Fruit fly (Drosophila melanogaster) whole organism, prepupa: Measurements from ENCODE around the gene Pp2B-14D.

ENCODE experiments used
- CG11294 ChIP-seq: fragments of 200-800 bp; sonication (Bioruptor generic); IDR thresholded peaks from 2 replicates; pipeline ENCODE4 v1.3.6; 2022; ENCODE audit warnings: missing biosample characterization, missing genetic modification characterization
- CG11762 ChIP-seq: fragments of 200-800 bp; sonication (Bioruptor generic); optimal IDR thresholded peaks from 3 replicates; lab custom pipeline; 2016; ENCODE audit warnings: missing biosample characterization, missing genetic modification characterization; ENCODE audit not compliant: insufficient read depth
- CG11902 ChIP-seq: fragments of 200-800 bp; sonication (Bioruptor generic); optimal IDR thresholded peaks from 3 replicates; lab custom pipeline; 2016; ENCODE audit warnings: missing biosample characterization, missing genetic modification characterization
- CG15336 ChIP-seq: fragments of 200-800 bp; sonication (Bioruptor generic); IDR thresholded peaks from 2 replicates; pipeline ENCODE4 v1.3.6; 2022; ENCODE audit warnings: missing biosample characterization, missing genetic modification characterization
- CG16779 ChIP-seq: fragments of 200-800 bp; sonication (Bioruptor generic); optimal IDR thresholded peaks from 3 replicates; lab custom pipeline; 2017; ENCODE audit warnings: missing biosample characterization, mild to moderate bottlenecking, missing genetic modification characterization
- CG3032 ChIP-seq: fragments of 200-800 bp; optimal IDR thresholded peaks from 2 replicates; lab custom pipeline; 2019; ENCODE audit warnings: missing biosample characterization, mild to moderate bottlenecking, missing genetic modification characterization, moderate library complexity
- CG3919 ChIP-seq: fragments of 200-800 bp; sonication (Bioruptor generic); optimal IDR thresholded peaks from 3 replicates; lab custom pipeline; 2016; ENCODE audit warnings: missing biosample characterization, missing genetic modification characterization
- CG6163 ChIP-seq: fragments of 200-800 bp; sonication (Bioruptor generic); IDR thresholded peaks from 3 replicates; pipeline ENCODE4 v1.3.6; 2022; ENCODE audit warnings: missing biosample characterization, missing genetic modification characterization
- CG6276 ChIP-seq: fragments of 200-800 bp; sonication (Bioruptor generic); optimal IDR thresholded peaks from 2 replicates; lab custom pipeline; 2017; ENCODE audit warnings: missing biosample characterization, mild to moderate bottlenecking, missing genetic modification characterization
- CG6854 ChIP-seq: fragments of 200-800 bp; sonication (Bioruptor generic); optimal IDR thresholded peaks from 2 replicates; lab custom pipeline; 2017; ENCODE audit warnings: missing biosample characterization, mild to moderate bottlenecking, missing genetic modification characterization
- CG7368 ChIP-seq: fragments of 200-800 bp; sonication (Bioruptor generic); optimal IDR thresholded peaks from 3 replicates; lab custom pipeline; 2016; ENCODE audit warnings: missing biosample characterization, missing genetic modification characterization
- CG8119 ChIP-seq: fragments of 200-800 bp; sonication (Bioruptor generic); IDR thresholded peaks from 3 replicates; pipeline ENCODE4 v1.3.6; 2022; ENCODE audit warnings: missing biosample characterization, missing genetic modification characterization
- Eip75B ChIP-seq: fragments of 200-800 bp; sonication (Bioruptor generic); optimal IDR thresholded peaks from 3 replicates; lab custom pipeline; 2016; ENCODE audit warnings: missing biosample characterization, missing genetic modification characterization
- Eip78C ChIP-seq: fragments of 200-800 bp; sonication (Bioruptor generic); peaks from one replicate; lab custom pipeline; 2016; ENCODE audit warnings: missing biosample characterization, missing genetic modification characterization
- Eip93F ChIP-seq: fragments of 200-800 bp; sonication (Bioruptor generic); optimal IDR thresholded peaks from 2 replicates; lab custom pipeline; 2016; ENCODE audit warnings: missing biosample characterization, mild to moderate bottlenecking, missing genetic modification characterization
- Hr39 ChIP-seq: fragments of 200-800 bp; sonication (Bioruptor generic); optimal IDR thresholded peaks from 2 replicates; lab custom pipeline; 2016; ENCODE audit warnings: missing biosample characterization, missing genetic modification characterization
- Lpt ChIP-seq: fragments of 200-800 bp; sonication (Bioruptor generic); optimal IDR thresholded peaks from 3 replicates; lab custom pipeline; 2016; ENCODE audit warnings: missing biosample characterization, missing genetic modification characterization
- Met ChIP-seq: fragments of 200-800 bp; sonication (Bioruptor generic); optimal IDR thresholded peaks from 3 replicates; lab custom pipeline; 2016; ENCODE audit warnings: missing biosample characterization, missing genetic modification characterization
- OdsH ChIP-seq: fragments of 200-800 bp; sonication (Bioruptor generic); optimal IDR thresholded peaks from 3 replicates; lab custom pipeline; 2016; ENCODE audit warnings: missing biosample characterization, missing genetic modification characterization
- Sox102F ChIP-seq: fragments of 200-800 bp; sonication (Bioruptor generic); optimal IDR thresholded peaks from 2 replicates; lab custom pipeline; 2016; ENCODE audit warnings: missing biosample characterization, mild to moderate bottlenecking, missing genetic modification characterization
- Sox14 ChIP-seq: fragments of 200-800 bp; sonication (Bioruptor generic); optimal IDR thresholded peaks from 3 replicates; lab custom pipeline; 2016; ENCODE audit warnings: missing biosample characterization, missing genetic modification characterization
- achi ChIP-seq: fragments of 200-800 bp; sonication (Bioruptor generic); optimal IDR thresholded peaks from 3 replicates; lab custom pipeline; 2016; ENCODE audit warnings: missing biosample characterization, missing genetic modification characterization
- dac ChIP-seq: fragments of 200-800 bp; sonication (Bioruptor generic); optimal IDR thresholded peaks from 2 replicates; lab custom pipeline; 2017; ENCODE audit warnings: missing biosample characterization, mild to moderate bottlenecking, missing genetic modification characterization
- dsx ChIP-seq: fragments of 200-800 bp; optimal IDR thresholded peaks from 3 replicates; lab custom pipeline; 2019; ENCODE audit warnings: missing biosample characterization, mild to moderate bottlenecking, missing genetic modification characterization, moderate library complexity; ENCODE audit not compliant: poor library complexity, severe bottlenecking
- eg ChIP-seq: fragments of 200-800 bp; sonication (Bioruptor generic); IDR thresholded peaks from 3 replicates; pipeline ENCODE4 v1.3.6; 2022; ENCODE audit warnings: missing biosample characterization, missing genetic modification characterization
- fd85E ChIP-seq: fragments of 200-800 bp; sonication (Bioruptor generic); optimal IDR thresholded peaks from 3 replicates; lab custom pipeline; 2016; ENCODE audit warnings: missing biosample characterization, missing genetic modification characterization
- fkh ChIP-seq: fragments of 200-800 bp; sonication (Bioruptor generic); optimal IDR thresholded peaks from 3 replicates; lab custom pipeline; 2017; ENCODE audit warnings: missing biosample characterization, mild to moderate bottlenecking, missing genetic modification characterization, moderate library complexity
- lz ChIP-seq: fragments of 200-800 bp; sonication (Bioruptor generic); optimal IDR thresholded peaks from 3 replicates; lab custom pipeline; 2016; ENCODE audit warnings: missing biosample characterization, missing genetic modification characterization
- pdm3 ChIP-seq: fragments of 200-800 bp; sonication (Bioruptor generic); optimal IDR thresholded peaks from 3 replicates; lab custom pipeline; 2016; ENCODE audit warnings: missing biosample characterization, missing genetic modification characterization
- spab ChIP-seq: fragments of 200-800 bp; sonication (Bioruptor generic); optimal IDR thresholded peaks from 2 replicates; lab custom pipeline; 2017; ENCODE audit warnings: missing biosample characterization, mild to moderate bottlenecking, missing genetic modification characterization, missing genetic modification reagents
- svp ChIP-seq: fragments of 200-800 bp; sonication (Bioruptor generic); peaks from one replicate; lab custom pipeline; 2016; ENCODE audit warnings: missing biosample characterization, missing genetic modification characterization
- topi ChIP-seq: fragments of 200-800 bp; sonication (Bioruptor generic); optimal IDR thresholded peaks from 3 replicates; lab custom pipeline; 2016; ENCODE audit warnings: missing biosample characterization, missing genetic modification characterization
- vri ChIP-seq: fragments of 200-800 bp; sonication (Bioruptor generic); optimal IDR thresholded peaks from 3 replicates; lab custom pipeline; 2016; ENCODE audit warnings: missing biosample characterization, mild to moderate bottlenecking, missing genetic modification characterization

Gene Pp2B-14D

DNA sequence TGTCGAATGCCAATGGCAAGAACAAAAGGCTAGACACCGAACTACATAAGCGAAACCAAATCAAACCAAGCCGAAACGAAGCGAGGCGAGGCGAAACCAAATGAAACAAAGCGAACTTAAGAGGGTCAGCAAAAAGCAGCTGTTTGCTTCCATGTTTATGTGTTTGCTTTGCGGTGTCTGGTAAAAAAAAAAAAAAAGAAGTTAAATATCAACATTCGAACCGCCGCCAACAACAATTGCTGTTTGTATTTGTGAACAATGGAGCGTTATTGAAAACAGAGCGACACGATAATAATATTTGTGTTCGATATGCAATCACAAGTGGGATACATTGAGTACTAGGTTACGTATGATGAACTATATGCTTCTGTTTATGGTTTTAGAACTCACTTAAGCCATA lies 13.8 kb upstream of the Pp2B-14D start (continued):
- peak; percentile 13 for TF ChIP-seq CG16779 (tag; lab: Kevin White, UChicago)
- peak; percentile 30 for TF ChIP-seq CG3032 (tag; lab: Kevin White, UChicago)
- no peak for TF ChIP-seq topi
- no peak for TF ChIP-seq OdsH (GFP tag; lab: Kevin White, UChicago)
- TF ChIP-seq Sox102F (GFP tag; lab: Kevin White, UChicago) = peak; percentile 19
- TF ChIP-seq Sox14 (GFP tag; lab: Kevin White, UChicago) = no peak
- no peak for TF ChIP-seq CG15336 (GFP tag; lab: Robert Waterston, UW)
- TF ChIP-seq svp = no peak
- no peak for TF ChIP-seq spab
- TF ChIP-seq vri (GFP tag; lab: Kevin White, UChicago) = peak; percentile 39
- TF ChIP-seq CG11762 (GFP tag; lab: Kevin White, UChicago) = no peak
- peak; percentile 4 for TF ChIP-seq CG3919 (GFP tag; lab: Kevin White, UChicago)
- no peak for TF ChIP-seq CG11294 (GFP tag; lab: Robert Waterston, UW)
- TF ChIP-seq Met (GFP tag; lab: Kevin White, UChicago) = peak; percentile 9
- no peak for TF ChIP-seq CG6276
- TF ChIP-seq CG6854 (GFP tag; lab: Kevin White, UChicago) = peak; percentile 10
- peak; percentile 75 for TF ChIP-seq Eip78C (GFP tag; lab: Kevin White, UChicago)
- TF ChIP-seq Hr39 = no peak
- no peak for TF ChIP-seq Lpt (GFP tag; lab: Kevin White, UChicago)
- TF ChIP-seq CG6163 (GFP tag; lab: Robert Waterston, UW) = peak; percentile 61
- no peak for TF ChIP-seq CG11902
- TF ChIP-seq, all 60 proteins: peak for 21

DNA sequence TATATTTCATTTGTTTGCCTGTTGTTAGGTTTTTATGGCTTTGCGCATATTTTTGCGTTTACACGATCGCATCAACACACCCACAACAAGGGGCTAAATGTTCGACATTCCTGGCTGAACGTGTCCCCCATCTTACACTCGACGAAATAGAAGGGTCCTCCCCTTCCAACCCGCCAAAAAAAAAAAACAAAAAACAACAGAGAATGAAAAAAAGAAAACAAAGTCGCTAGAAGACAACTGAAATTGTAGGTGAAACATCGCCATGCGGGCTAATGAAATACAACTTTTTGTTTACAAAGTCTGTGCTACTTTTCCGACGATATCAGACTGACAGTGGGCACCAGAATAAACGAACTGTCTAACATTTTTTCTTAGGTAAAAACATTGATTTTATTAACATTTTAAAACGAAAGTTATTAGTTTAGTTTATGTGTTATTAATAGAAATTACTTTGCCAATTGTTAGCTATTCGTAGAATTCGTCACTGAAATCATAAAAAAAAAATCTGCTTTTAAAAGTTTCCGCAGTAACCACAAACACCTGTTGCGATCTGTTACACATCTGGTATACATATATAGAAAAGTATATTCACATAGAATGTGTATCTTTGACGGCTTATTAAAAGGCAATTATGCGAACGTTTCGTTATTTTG lies 10.9 kb upstream of the Pp2B-14D start:
- TF ChIP-seq Eip93F (GFP tag; lab: Kevin White, UChicago) = no peak
- TF ChIP-seq CG8119 (GFP tag; lab: Robert Waterston, UW) = peak; percentile 43; the same call in 1 of the 3 replicates
- no peak for TF ChIP-seq OdsH (GFP tag; lab: Kevin White, UChicago)
- TF ChIP-seq eg = no peak
- no peak for TF ChIP-seq CG7368 (GFP tag; lab: Kevin White, UChicago)
- no peak for TF ChIP-seq Met (GFP tag; lab: Kevin White, UChicago)
- TF ChIP-seq pdm3 (GFP tag; lab: Kevin White, UChicago) = peak; percentile 12
- TF ChIP-seq CG15336 (GFP tag; lab: Robert Waterston, UW) = 0 out of 2 replicates have a peak, but pooled peaks have one; percentile 32
- peak; percentile 32 for TF ChIP-seq Eip78C (GFP tag; lab: Kevin White, UChicago)
- peak; percentile 9 for TF ChIP-seq fkh (GFP tag; lab: Kevin White, UChicago)
- TF ChIP-seq lz (GFP tag; lab: Kevin White, UChicago) = no peak
- TF ChIP-seq CG11762 (GFP tag; lab: Kevin White, UChicago) = no peak
- TF ChIP-seq dac (GFP tag; lab: Kevin White, UChicago) = no peak

DNA sequence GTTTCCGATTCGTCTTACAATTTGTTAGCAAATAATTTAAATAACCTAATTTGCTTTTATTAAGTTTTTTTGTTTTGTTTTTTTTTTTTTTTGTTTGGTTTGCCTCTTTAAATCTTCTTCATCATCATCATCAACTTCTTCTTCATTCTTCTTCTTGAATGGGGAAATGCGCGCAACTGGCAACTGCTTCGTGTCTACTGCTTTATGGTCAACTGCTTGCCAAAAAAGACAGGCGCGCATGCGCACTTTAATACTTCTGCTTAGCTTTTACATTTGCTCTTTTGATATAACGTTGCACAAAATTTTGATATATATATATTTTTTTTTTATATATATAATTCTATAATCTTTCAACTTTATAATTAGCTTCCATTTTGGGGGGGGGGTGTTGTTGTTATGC lies 5.6 kb upstream of the Pp2B-14D start:
- TF ChIP-seq CG6276 (no peak), achi (GFP tag; lab: Kevin White, UChicago) (no peak), dsx (no peak), Eip75B (GFP tag; lab: Kevin White, UChicago) (no peak), Eip93F (GFP tag; lab: Kevin White, UChicago) (no peak)

DNA sequence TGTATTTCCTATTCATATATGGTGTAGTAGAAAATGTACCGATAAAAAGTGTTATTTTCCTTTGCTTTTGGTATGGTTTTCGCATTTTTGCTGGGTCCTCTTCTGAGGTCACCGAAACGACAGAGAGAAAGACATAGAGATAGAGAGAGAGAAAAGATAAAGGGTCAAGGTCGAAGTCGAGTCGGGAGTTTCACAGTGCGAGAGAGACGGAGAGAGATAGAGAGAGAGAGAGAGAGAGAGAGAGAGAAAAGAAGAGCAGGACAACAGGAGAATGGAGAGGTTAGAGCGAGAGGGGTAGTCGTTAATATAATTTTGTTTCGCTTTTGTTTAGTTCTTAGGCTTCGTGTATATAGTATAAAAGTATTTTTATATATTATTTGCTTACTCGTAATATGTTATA lies 2.4 kb upstream of the Pp2B-14D start:
- peak; percentile 36 for TF ChIP-seq Hr39
- TF ChIP-seq CG7368 (GFP tag; lab: Kevin White, UChicago) = no peak
- TF ChIP-seq fd85E = no peak
